Fruit fly (Drosophila melanogaster) S2 (cell line): ENCODE results near the gene Lcp65Ac.
"Not testable (repeated sequence)": the region's sequence is repeated elsewhere in the genome, so short reads cannot be mapped to it uniquely, and the experiment has no call there.

Experiments
- CG8478 ChIP-seq: fragments of >200 bp; optimal IDR thresholded peaks from 2 replicates; lab custom pipeline; 2018
- CTCF ChIP-seq, 2 experiments: fragments of >200 bp; optimal IDR thresholded peaks; 2 replicates each; lab custom pipeline; 2018

dm6 chr3L:6150757-6151354, 6.2 kb downstream of the Lcp65Ac start, which contains the start of the genes Cpr65Ax2 and Lcp65Aa:
- not testable (repeated sequence) for TF ChIP-seq CTCF (optimal IDR thresholded peaks at IDR 0.05; lab: Kevin White, UChicago); CG8478 (lab: Kevin White, UChicago)
